Fruit fly (Drosophila melanogaster): ENCODE measurements around the gene CG17931.
A peak's percentile ranks its signal among the peaks of the same experiment; 100 is the strongest.

Gene CG17931

dm6 chr3R:16355393-16355943 lies 3.8 kb downstream of the CG17931 start:
- peak; percentile 70 for TF ChIP-seq noc (tag; optimal IDR thresholded peaks at IDR 0.05)

DNA sequence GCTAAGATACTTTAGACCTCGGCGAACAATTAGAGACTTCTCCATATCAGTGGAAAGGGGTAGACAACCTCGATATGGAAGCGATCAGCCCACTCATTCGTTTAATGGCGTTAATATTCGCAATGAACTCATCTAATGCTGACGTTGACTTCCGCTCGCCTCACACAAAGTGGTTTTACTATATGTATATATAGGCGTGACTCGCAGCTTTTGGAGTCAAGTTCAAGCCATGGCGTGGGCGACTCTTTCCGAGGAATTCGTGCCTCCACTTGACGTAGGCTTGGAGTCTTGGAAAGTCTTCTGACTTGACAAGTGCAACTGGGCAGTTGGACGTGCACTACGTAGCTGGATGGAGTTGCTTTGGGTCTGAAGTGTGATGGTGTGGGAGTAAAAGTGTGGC lies 5.6 kb downstream of the CG17931 start:
- no peak for TF ChIP-seq noc (tag; optimal IDR thresholded peaks at IDR 0.05)

- peak; percentile 6 for TF ChIP-seq noc (tag; optimal IDR thresholded peaks at IDR 0.05)
Observed at dm6 chr3R:16353195-16353594, 6.1 kb downstream of the CG17931 start.

dm6 chr3R:16352039-16352438 lies 7.2 kb downstream of the CG17931 start:
- no peak for TF ChIP-seq noc (tag; optimal IDR thresholded peaks at IDR 0.05)

DNA sequence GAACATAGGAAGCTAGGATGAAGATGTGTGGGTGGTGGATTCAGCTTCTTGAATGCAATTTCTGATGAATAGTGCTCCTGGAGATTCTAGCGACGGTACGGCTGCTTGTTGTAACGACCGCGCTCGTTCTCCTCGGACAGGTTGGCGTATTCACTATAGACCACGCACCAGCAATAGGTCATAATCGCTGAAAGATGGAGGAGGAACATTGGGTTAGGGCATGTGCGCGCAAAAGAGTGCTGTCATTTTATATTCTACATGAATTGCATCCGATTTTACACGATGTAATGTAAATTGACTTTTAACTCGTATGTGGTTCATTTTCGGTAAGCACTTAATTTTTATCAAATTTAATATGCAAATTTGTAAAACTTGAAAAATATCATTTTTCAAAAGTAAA lies 8.2 kb downstream of the CG17931 start:
- no peak for TF ChIP-seq noc (tag; optimal IDR thresholded peaks at IDR 0.05)

- no peak for TF ChIP-seq noc (tag; optimal IDR thresholded peaks at IDR 0.05)
Observed at dm6 chr3R:16350400-16350799, 8.9 kb downstream of the CG17931 start.

- TF ChIP-seq noc (tag; optimal IDR thresholded peaks at IDR 0.05): peak; percentile 14
Observed at dm6 chr3R:16349111-16349655, 10.1 kb downstream of the CG17931 start, which contains the start of the genes CG14879 and Manf. Gene CG14879, minus strand, starts transcription at chr3R:16349226. Gene Manf, plus strand, starts transcription at chr3R:16349404.

DNA sequence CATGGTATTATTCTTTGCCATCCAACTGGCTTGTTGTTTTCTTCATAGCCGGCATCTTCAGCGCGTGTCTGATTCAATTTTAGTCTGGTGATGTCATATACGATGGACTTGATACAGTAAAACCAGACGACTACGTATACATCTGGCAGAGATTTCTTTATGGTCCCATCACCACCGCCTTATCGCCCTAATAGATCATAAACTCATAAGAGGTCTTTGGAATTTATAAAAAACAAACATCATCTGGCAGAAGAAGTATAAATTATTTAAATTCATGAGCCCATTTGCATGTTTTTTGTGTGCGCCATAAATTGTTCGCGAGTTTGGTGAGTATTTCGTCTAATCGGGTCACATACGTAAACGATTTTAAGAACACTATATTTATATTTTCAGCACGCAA lies 11.0 kb downstream of the CG17931 start:
- no peak for TF ChIP-seq noc (tag; optimal IDR thresholded peaks at IDR 0.05)

dm6 chr3R:16347626-16348264 lies 11.5 kb downstream of the CG17931 start:
- peak; percentile 44 for TF ChIP-seq noc (tag; optimal IDR thresholded peaks at IDR 0.05)

DNA sequence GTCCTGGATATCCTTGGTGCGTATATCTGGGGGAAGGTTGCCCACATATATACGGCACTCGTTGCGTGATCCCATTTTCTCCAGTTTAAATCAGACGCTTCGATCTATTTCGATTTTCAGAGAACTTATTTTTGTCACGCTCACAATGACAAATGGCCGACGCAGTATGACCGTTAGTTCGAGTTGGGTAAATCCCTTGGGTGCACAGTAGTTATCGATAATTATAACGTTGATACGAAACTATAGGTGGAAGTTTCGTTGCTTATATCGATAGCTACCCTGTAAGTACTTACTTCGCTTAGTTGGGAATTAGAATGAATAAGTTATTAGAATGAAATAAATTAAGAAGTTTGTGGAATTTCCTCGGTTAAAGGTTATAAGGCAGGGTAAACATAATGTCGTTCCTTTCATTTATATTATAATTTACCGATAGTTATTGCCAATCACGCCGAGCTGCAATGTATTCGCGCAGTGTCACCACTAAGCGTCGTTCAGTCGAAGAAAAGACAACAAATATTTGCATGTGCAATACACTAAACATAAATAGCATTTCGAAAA lies 17.4 kb downstream of the CG17931 start, which contains the start of the genes SF2 and pad:
SF2 (minus strand) TSS at position 172 of the 558 bp plus-strand sequence.
pad (plus strand) TSS at position 502 of the 558 bp plus-strand sequence.
- peak; percentile 86 for TF ChIP-seq noc (tag; optimal IDR thresholded peaks at IDR 0.05)

- TF ChIP-seq noc (tag; optimal IDR thresholded peaks at IDR 0.05): no peak
Observed at dm6 chr3R:16340610-16341009, 18.7 kb downstream of the CG17931 start.

DNA sequence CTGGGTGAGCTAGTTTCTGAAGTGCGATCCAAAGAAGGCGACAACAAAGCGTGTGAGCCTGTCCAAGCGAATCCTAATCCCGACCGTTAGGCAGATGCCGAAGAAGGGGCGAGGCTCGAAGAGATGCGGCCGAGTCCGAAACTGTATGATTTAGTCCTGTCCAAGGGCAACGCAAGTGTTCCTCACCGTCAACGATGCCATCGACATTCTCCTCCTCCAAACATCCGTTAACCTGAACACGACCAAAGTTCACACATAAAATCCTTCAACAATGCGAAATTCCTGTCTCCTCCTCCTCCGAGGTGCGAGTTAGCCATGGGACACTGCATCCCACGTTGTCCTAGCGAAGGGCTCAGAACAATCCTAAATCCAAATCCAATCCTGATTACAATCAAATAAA lies 19.8 kb downstream of the CG17931 start, which contains the start of gene Sulf1:
Sulf1 (minus strand) TSS at position 101 of the 400 bp plus-strand sequence.
- TF ChIP-seq noc (tag; optimal IDR thresholded peaks at IDR 0.05): no peak

DNA sequence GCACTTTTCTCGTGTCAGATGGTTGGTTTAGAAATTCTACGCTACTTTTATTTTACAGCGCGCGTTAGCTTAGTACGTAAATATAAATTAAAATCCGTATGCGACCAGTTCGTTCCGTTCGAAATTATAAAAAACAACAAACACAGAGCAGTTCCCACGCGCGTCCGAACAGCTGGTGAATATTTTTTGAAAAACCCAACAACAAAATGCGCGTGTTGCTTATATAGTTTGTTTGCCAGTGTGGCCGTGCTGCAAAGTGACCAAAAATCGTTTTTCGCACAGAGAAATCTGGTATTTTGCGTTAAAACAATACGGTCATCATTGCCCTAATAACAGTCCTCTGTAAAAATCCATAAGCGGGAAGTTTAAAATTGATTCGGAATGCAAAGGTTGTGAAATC lies 20.9 kb downstream of the CG17931 start:
- no peak for TF ChIP-seq noc (tag; optimal IDR thresholded peaks at IDR 0.05)

dm6 chr3R:16337863-16338262 lies 21.4 kb downstream of the CG17931 start:
- TF ChIP-seq noc (tag; optimal IDR thresholded peaks at IDR 0.05): no peak

- TF ChIP-seq noc (tag; optimal IDR thresholded peaks at IDR 0.05): no peak
Observed at dm6 chr3R:16337053-16337385, 22.2 kb downstream of the CG17931 start.

DNA sequence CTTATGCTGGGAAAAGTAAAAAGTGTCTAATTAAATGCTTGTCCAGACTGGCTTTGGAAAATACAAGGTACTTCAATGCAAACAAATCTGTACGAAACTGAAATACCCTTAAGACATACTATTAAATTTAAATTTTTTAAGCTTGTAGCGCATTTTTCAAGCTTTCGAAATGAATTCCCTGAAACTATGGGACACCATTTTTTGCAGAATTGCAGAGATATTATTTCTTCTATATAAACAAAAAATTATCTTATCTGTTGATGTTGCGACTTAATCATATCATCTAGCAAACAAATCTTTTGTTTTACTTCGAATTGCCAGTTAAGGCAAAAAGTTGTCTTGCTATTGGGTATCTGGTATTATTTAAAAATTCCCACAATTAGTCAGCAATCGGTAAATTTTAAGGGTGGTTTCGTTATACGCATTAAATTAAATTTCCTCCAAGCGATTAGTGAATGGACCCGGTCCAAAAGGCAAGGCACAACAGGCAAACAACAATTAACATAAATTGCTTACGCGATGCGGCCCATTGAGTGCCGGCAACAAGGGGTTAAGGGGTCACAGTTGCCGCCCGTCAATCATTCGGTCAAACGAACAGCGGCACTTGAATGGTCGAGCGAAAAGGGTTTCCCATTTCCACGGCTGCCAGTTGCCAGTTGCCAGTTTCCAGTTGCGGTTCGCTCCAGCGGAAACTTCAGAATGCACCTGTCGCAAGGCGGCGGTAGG lies 22.8 kb downstream of the CG17931 start:
- TF ChIP-seq noc (tag; optimal IDR thresholded peaks at IDR 0.05): no peak

Measured in whole organism, larva.